Fruit fly (Drosophila melanogaster) whole organism, adult: ENCODE results near the gene Rab10.

Experiments
- CG14711 ChIP-seq: fragments of 200-800 bp; sonication (Bioruptor generic); optimal IDR thresholded peaks from 2 replicates; lab custom pipeline; 2018; ENCODE audit warnings: missing biosample characterization, mild to moderate bottlenecking, missing genetic modification characterization, moderate library complexity
- CG7101 ChIP-seq: fragments of 200-800 bp; sonication (Bioruptor generic); optimal IDR thresholded peaks from 2 replicates; lab custom pipeline; 2018; ENCODE audit warnings: missing biosample characterization, mild to moderate bottlenecking, missing genetic modification characterization, moderate library complexity
- Mnt ChIP-seq: fragments of 200-800 bp; sonication (Bioruptor generic); optimal IDR thresholded peaks from 2 replicates; lab custom pipeline; 2016; ENCODE audit warnings: missing biosample characterization, mild to moderate bottlenecking, missing genetic modification characterization
- kay ChIP-seq: fragments of 200-800 bp; sonication (Bioruptor generic); peaks from one replicate; lab custom pipeline; 2016; ENCODE audit warnings: missing biosample characterization, missing genetic modification characterization, borderline replicate concordance

DNA sequence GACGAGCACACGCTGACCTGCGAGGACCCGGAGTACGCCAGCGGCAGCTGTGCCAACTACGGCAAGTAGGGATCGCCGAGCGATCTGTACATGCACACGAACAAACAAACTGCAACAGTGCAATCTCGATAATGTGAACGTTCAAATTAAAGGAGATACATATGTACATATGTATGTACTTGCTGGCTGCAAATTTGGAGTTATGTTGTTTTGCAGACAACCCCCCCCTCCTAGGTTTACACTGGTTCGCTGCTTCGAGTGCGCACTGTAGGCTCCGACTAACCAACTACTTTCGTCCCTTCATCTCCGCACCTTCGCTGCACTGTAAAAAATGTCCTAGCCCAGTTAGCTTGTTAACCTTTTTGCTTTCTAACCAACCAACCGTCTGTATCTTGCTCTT lies 3.4 kb upstream of the Rab10 start:
- TF ChIP-seq Mnt (GFP tag; lab: Kevin White, UChicago) (no peak), CG7101 (no peak), CG14711 (no peak), kay (GFP tag; lab: Kevin White, UChicago) (no peak)
